Worm (Caenorhabditis elegans) whole organism, L4 larva: ENCODE results near the gene cec-7.

ENCODE experiments used
- D1046.2 ChIP-seq: fragments of 200-800 bp; sonication (Bioruptor generic); IDR thresholded peaks from 2 replicates; pipeline ENCODE4 v1.3.6; 2022; ENCODE audit warnings: missing genetic modification characterization, missing compliant biosample characterization
- R02D3.7 ChIP-seq: fragments of 150-350 bp; sonication (generic microtip); optimal IDR thresholded peaks from 3 replicates; lab custom pipeline; 2014; ENCODE audit warnings: missing biosample characterization, missing genetic modification characterization
- Y48G9A.11 ChIP-seq: fragments of 200-800 bp; sonication (Bioruptor generic); IDR thresholded peaks from 2 replicates; pipeline ENCODE4 v1.3.6; 2022; ENCODE audit warnings: missing genetic modification reagents, missing genetic modification characterization, missing compliant biosample characterization
- Y5F2A.4 ChIP-seq: fragments of 200-800 bp; sonication (Bioruptor generic); optimal IDR thresholded peaks from 2 replicates; lab custom pipeline; 2018; ENCODE audit warnings: mild to moderate bottlenecking, missing genetic modification characterization, missing compliant biosample characterization
- Y75B8A.6 ChIP-seq: fragments of 200-800 bp; sonication (Bioruptor generic); IDR thresholded peaks from 2 replicates; pipeline ENCODE4 v1.3.6; 2022; ENCODE audit warnings: missing genetic modification reagents, missing genetic modification characterization, missing compliant biosample characterization
- arid-1 ChIP-seq: fragments of 200-800 bp; sonication (Bioruptor generic); conservative IDR thresholded peaks from 2 replicates; pipeline ENCODE4 v1.3.6; 2022; ENCODE audit warnings: missing genetic modification reagents, missing genetic modification characterization, missing compliant biosample characterization
- ceh-20 ChIP-seq: fragments of 200-800 bp; sonication (Bioruptor generic); IDR thresholded peaks from 2 replicates; pipeline ENCODE4 v1.3.6; 2022; ENCODE audit warnings: missing genetic modification reagents, missing genetic modification characterization, missing compliant biosample characterization
- ceh-28 ChIP-seq: fragments of 150-350 bp; optimal IDR thresholded peaks from 2 replicates; lab custom pipeline; 2014; ENCODE audit warnings: missing biosample characterization, missing genetic modification reagents, missing genetic modification characterization
- ceh-32 ChIP-seq: sonication (generic microtip); optimal IDR thresholded peaks from 2 replicates; lab custom pipeline; 2016; ENCODE audit warnings: mild to moderate bottlenecking, missing genetic modification characterization, missing compliant biosample characterization; ENCODE audit not compliant: poor library complexity
- ceh-44 ChIP-seq: fragments of 200-800 bp; sonication (Bioruptor generic); IDR thresholded peaks from 2 replicates; pipeline ENCODE4 v1.3.6; 2022; ENCODE audit warnings: missing genetic modification reagents, missing genetic modification characterization, missing compliant biosample characterization
- ceh-62 ChIP-seq: sonication (generic microtip); optimal IDR thresholded peaks from 2 replicates; lab custom pipeline; 2017; ENCODE audit warnings: missing biosample characterization, missing genetic modification characterization
- ceh-82 ChIP-seq: sonication (generic microtip); optimal IDR thresholded peaks from 2 replicates; lab custom pipeline; 2017; ENCODE audit warnings: missing biosample characterization, missing genetic modification characterization
- ctbp-1 ChIP-seq: fragments of 200-800 bp; sonication (Bioruptor generic); IDR thresholded peaks from 2 replicates; pipeline ENCODE4 v1.3.6; 2022; ENCODE audit warnings: missing genetic modification reagents, missing genetic modification characterization, missing compliant biosample characterization
- daf-12 ChIP-seq: fragments of 150-350 bp; optimal IDR thresholded peaks from 2 replicates; lab custom pipeline; 2014; ENCODE audit warnings: missing biosample characterization, missing genetic modification reagents, missing genetic modification characterization
- daf-19 ChIP-seq: fragments of 200-800 bp; sonication (Bioruptor generic); conservative IDR thresholded peaks from 2 replicates; pipeline ENCODE4 v1.3.6; 2022; ENCODE audit warnings: missing genetic modification characterization, missing compliant biosample characterization
- daf-8 ChIP-seq: fragments of 200-800 bp; sonication (Bioruptor generic); IDR thresholded peaks from 2 replicates; pipeline ENCODE4 v1.3.6; 2022; ENCODE audit warnings: missing genetic modification characterization, missing compliant biosample characterization
- dmd-8 ChIP-seq: fragments of 200-800 bp; sonication (Bioruptor generic); IDR thresholded peaks from 2 replicates; pipeline ENCODE4 v1.3.6; 2022; ENCODE audit warnings: missing genetic modification characterization, missing compliant biosample characterization
- dpl-1 ChIP-seq: fragments of 150-350 bp; optimal IDR thresholded peaks from 2 replicates; lab custom pipeline; 2014; ENCODE audit warnings: missing biosample characterization, missing genetic modification reagents, missing genetic modification characterization
- egl-43 ChIP-seq: fragments of 200-800 bp; sonication (Bioruptor generic); IDR thresholded peaks from 2 replicates; pipeline ENCODE4 v1.3.6; 2022; ENCODE audit warnings: missing genetic modification reagents, missing genetic modification characterization, missing compliant biosample characterization
- fos-1 ChIP-seq: fragments of 150-350 bp; optimal IDR thresholded peaks from 2 replicates; lab custom pipeline; 2014; ENCODE audit warnings: missing biosample characterization, missing genetic modification characterization
- hlh-30 ChIP-seq: sonication (generic microtip); optimal IDR thresholded peaks from 2 replicates; lab custom pipeline; 2017; ENCODE audit warnings: antibody characterized with exemption, mild to moderate bottlenecking, missing genetic modification characterization, missing compliant biosample characterization; ENCODE audit not compliant: insufficient read depth
- jun-1 ChIP-seq: fragments of 150-350 bp; optimal IDR thresholded peaks from 2 replicates; lab custom pipeline; 2014; ENCODE audit warnings: missing biosample characterization, missing genetic modification reagents, missing genetic modification characterization
- lim-7 ChIP-seq: fragments of 200-800 bp; sonication (Bioruptor generic); IDR thresholded peaks from 2 replicates; pipeline ENCODE4 v1.3.6; 2022; ENCODE audit warnings: missing genetic modification characterization, missing compliant biosample characterization
- lin-13 ChIP-seq: fragments of 150-350 bp; optimal IDR thresholded peaks from 2 replicates; lab custom pipeline; 2014; ENCODE audit warnings: missing biosample characterization, missing genetic modification reagents, missing genetic modification characterization
- lin-29 ChIP-seq: fragments of 200-800 bp; sonication (Bioruptor generic); IDR thresholded peaks from 2 replicates; pipeline ENCODE4 v1.3.6; 2022; ENCODE audit warnings: missing genetic modification reagents, missing genetic modification characterization, missing compliant biosample characterization
- lin-39 ChIP-seq: fragments of 150-350 bp; optimal IDR thresholded peaks from 2 replicates; lab custom pipeline; 2014; ENCODE audit warnings: missing biosample characterization, missing genetic modification reagents, missing genetic modification characterization
- lir-3 ChIP-seq: sonication (generic microtip); optimal IDR thresholded peaks from 2 replicates; lab custom pipeline; 2016; ENCODE audit warnings: mild to moderate bottlenecking, missing genetic modification characterization, missing compliant biosample characterization
- madf-9 ChIP-seq: fragments of 200-800 bp; sonication (Bioruptor generic); conservative IDR thresholded peaks from 2 replicates; pipeline ENCODE4 v1.3.6; 2022; ENCODE audit warnings: missing genetic modification reagents, missing genetic modification characterization, missing compliant biosample characterization
- mdl-1 ChIP-seq, 2 experiments: fragments of 150-350 bp in 1 of 2; sonication (generic microtip) in 1 of 2; optimal IDR thresholded peaks; 2 replicates each; lab custom pipeline; 2014 to 2017; ENCODE audit warnings: missing biosample characterization in 2 of 2, missing genetic modification characterization in 2 of 2
- mep-1 ChIP-seq: fragments of 150-350 bp; sonication (generic microtip); optimal IDR thresholded peaks from 3 replicates; lab custom pipeline; 2014; ENCODE audit warnings: missing biosample characterization, missing genetic modification characterization
- mes-2 ChIP-seq: sonication (generic microtip); optimal IDR thresholded peaks from 2 replicates; lab custom pipeline; 2016; ENCODE audit warnings: missing genotype, mild to moderate bottlenecking, missing genetic modification characterization, missing compliant biosample characterization; ENCODE audit not compliant: poor library complexity, severe bottlenecking
- mxl-2 ChIP-seq: fragments of 200-800 bp; sonication (Bioruptor generic); conservative IDR thresholded peaks from 2 replicates; pipeline ENCODE4 v1.3.6; 2022; ENCODE audit warnings: missing genetic modification reagents, missing genetic modification characterization, missing compliant biosample characterization
- nhr-10 ChIP-seq: fragments of 150-350 bp; optimal IDR thresholded peaks from 2 replicates; lab custom pipeline; 2014; ENCODE audit warnings: missing biosample characterization, missing genetic modification characterization
- nhr-102 ChIP-seq: sonication (generic microtip); optimal IDR thresholded peaks from 2 replicates; lab custom pipeline; 2016; ENCODE audit warnings: mild to moderate bottlenecking, missing genetic modification characterization, moderate library complexity, missing compliant biosample characterization
- nhr-11 ChIP-seq: fragments of 150-350 bp; optimal IDR thresholded peaks from 2 replicates; lab custom pipeline; 2014; ENCODE audit warnings: missing biosample characterization, missing genetic modification characterization
- nhr-25 ChIP-seq: sonication (generic microtip); optimal IDR thresholded peaks from 2 replicates; lab custom pipeline; 2017; ENCODE audit warnings: missing genetic modification characterization, mild to moderate bottlenecking, missing compliant biosample characterization, antibody characterized with exemption, moderate library complexity, borderline replicate concordance; ENCODE audit not compliant: insufficient read depth
- nhr-28 ChIP-seq: fragments of 150-350 bp; optimal IDR thresholded peaks from 2 replicates; lab custom pipeline; 2014; ENCODE audit warnings: missing biosample characterization, missing genetic modification characterization
- nhr-41 ChIP-seq: fragments of 200-800 bp; sonication (Bioruptor generic); IDR thresholded peaks from 2 replicates; pipeline ENCODE4 v1.3.6; 2022; ENCODE audit warnings: missing genetic modification reagents, missing genetic modification characterization, missing compliant biosample characterization
- nhr-42 ChIP-seq: fragments of 200-800 bp; sonication (Bioruptor generic); IDR thresholded peaks from 2 replicates; pipeline ENCODE4 v1.3.6; 2022; ENCODE audit warnings: missing genetic modification characterization, missing compliant biosample characterization
- nhr-6 ChIP-seq: fragments of 150-350 bp; optimal IDR thresholded peaks from 2 replicates; lab custom pipeline; 2014; ENCODE audit warnings: missing biosample characterization, missing genetic modification characterization
- nhr-76 ChIP-seq: fragments of 150-350 bp; optimal IDR thresholded peaks from 2 replicates; lab custom pipeline; 2014; ENCODE audit warnings: missing biosample characterization, missing genetic modification characterization
- saeg-2 ChIP-seq: fragments of 200-800 bp; sonication (Bioruptor generic); IDR thresholded peaks from 2 replicates; pipeline ENCODE4 v1.3.6; 2022; ENCODE audit warnings: missing genetic modification reagents, missing genetic modification characterization, missing compliant biosample characterization
- set-16 ChIP-seq: fragments of 200-800 bp; sonication (Bioruptor generic); IDR thresholded peaks from 2 replicates; pipeline ENCODE4 v1.3.6; 2022; ENCODE audit warnings: missing genetic modification reagents, missing genetic modification characterization, missing compliant biosample characterization
- skn-1 ChIP-seq: fragments of 150-350 bp; optimal IDR thresholded peaks from 2 replicates; lab custom pipeline; 2014; ENCODE audit warnings: missing biosample characterization, missing genetic modification characterization
- spr-1 ChIP-seq: sonication (generic microtip); optimal IDR thresholded peaks from 2 replicates; lab custom pipeline; 2016; ENCODE audit warnings: mild to moderate bottlenecking, missing genetic modification characterization, missing compliant biosample characterization
- spr-3 ChIP-seq: fragments of 200-800 bp; sonication (Bioruptor generic); optimal IDR thresholded peaks from 2 replicates; lab custom pipeline; 2018; ENCODE audit warnings: mild to moderate bottlenecking, missing genetic modification characterization, missing compliant biosample characterization
- unc-130 ChIP-seq: sonication (generic microtip); optimal IDR thresholded peaks from 2 replicates; lab custom pipeline; 2016; ENCODE audit warnings: missing genetic modification reagents, missing genetic modification characterization, missing compliant biosample characterization
- unc-39 ChIP-seq: sonication (generic microtip); optimal IDR thresholded peaks from 2 replicates; lab custom pipeline; 2017; ENCODE audit warnings: missing biosample characterization, missing genetic modification characterization
- vab-7 ChIP-seq: fragments of 200-800 bp; sonication (Bioruptor generic); IDR thresholded peaks from 2 replicates; pipeline ENCODE4 v1.3.6; 2022; ENCODE audit warnings: missing genetic modification reagents, missing genetic modification characterization, missing compliant biosample characterization
- zag-1 ChIP-seq: fragments of 150-350 bp; optimal IDR thresholded peaks from 2 replicates; lab custom pipeline; 2014; ENCODE audit warnings: missing biosample characterization, missing genetic modification characterization
- zfp-2 ChIP-seq: sonication (generic microtip); optimal IDR thresholded peaks from 2 replicates; lab custom pipeline; 2016; ENCODE audit warnings: mild to moderate bottlenecking, missing genetic modification characterization, missing compliant biosample characterization
- zfp-3 ChIP-seq: fragments of 200-800 bp; sonication (Bioruptor generic); conservative IDR thresholded peaks from 2 replicates; pipeline ENCODE4 v1.3.6; 2022; ENCODE audit warnings: missing genetic modification reagents, missing genetic modification characterization, missing compliant biosample characterization
- ztf-7 ChIP-seq: fragments of 150-350 bp; optimal IDR thresholded peaks from 2 replicates; lab custom pipeline; 2014; ENCODE audit warnings: missing biosample characterization, missing genetic modification characterization

cec-7 gene

DNA sequence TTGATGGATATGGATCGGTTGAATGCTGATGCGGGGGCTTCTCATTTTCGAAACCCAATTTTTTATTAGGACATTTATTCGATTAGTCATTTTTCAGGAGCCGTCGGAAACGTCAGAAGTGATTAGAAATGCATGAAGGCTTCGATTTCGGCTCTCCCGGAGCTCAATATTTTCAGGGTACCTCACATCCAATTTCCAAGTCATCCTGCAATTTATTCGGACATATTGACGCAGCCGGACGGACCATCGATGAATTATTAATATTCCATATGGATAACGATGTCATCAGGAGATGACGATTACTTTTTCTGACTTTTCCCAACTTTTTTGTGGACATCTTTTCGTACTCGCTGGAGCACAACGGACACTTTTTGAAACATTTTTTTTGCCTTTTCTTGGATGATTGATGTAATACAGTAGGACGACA is 29.2 kb upstream of the cec-7 start (continued):
- TF ChIP-seq madf-9 (no peak), D1046.2 (no peak), nhr-102 (tag; lab: Kevin White, UChicago) (peak; percentile 78), lin-29 (GFP tag; lab: Robert Waterston, UW) (no peak), dmd-8 (GFP tag; lab: Robert Waterston, UW) (no peak), Y48G9A.11 (GFP tag; lab: Robert Waterston, UW) (no peak), nhr-28 (tag; lab: Kevin White, UChicago) (no peak), unc-130 (no peak), ztf-7 (tag; lab: Kevin White, UChicago) (no peak), ceh-82 (tag; lab: Kevin White, UChicago) (no peak), zag-1 (tag; lab: Kevin White, UChicago) (no peak), vab-7 (no peak), daf-19 (GFP tag; lab: Robert Waterston, UW) (no peak), saeg-2 (GFP tag; lab: Robert Waterston, UW) (no peak), fos-1 (tag; lab: Kevin White, UChicago) (no peak), mxl-2 (no peak), nhr-76 (tag; lab: Kevin White, UChicago) (no peak), jun-1 (tag; lab: Kevin White, UChicago) (no peak), ceh-28 (tag; lab: Kevin White, UChicago) (no peak), mes-2 (tag; lab: Kevin White, UChicago) (peak; percentile 1), mdl-1 (tag; optimal IDR thresholded peaks at IDR 0.05; lab: Kevin White, UChicago) (no peak), mep-1 (tag; lab: Kevin White, UChicago) (peak; percentile 64), Y5F2A.4 (GFP tag; lab: Kevin White, UChicago) (peak; percentile 20), ceh-20 (GFP tag; lab: Robert Waterston, UW) (no peak), nhr-10 (no peak), nhr-6 (tag; lab: Kevin White, UChicago) (no peak), ctbp-1 (0 out of 2 replicates have a peak, but pooled peaks have one; percentile 34), R02D3.7 (tag; lab: Kevin White, UChicago) (no peak), ceh-44 (GFP tag; lab: Robert Waterston, UW) (no peak), spr-1 (tag; lab: Kevin White, UChicago) (peak; percentile 64), nhr-41 (no peak), ceh-62 (tag; lab: Kevin White, UChicago) (no peak), arid-1 (GFP tag; lab: Robert Waterston, UW) (peak; percentile 69), daf-8 (GFP tag; lab: Robert Waterston, UW) (no peak), nhr-25 (tag; lab: Kevin White, UChicago) (no peak), hlh-30 (no peak), skn-1 (tag; lab: Kevin White, UChicago) (no peak), daf-12 (tag; lab: Kevin White, UChicago) (no peak), dpl-1 (no peak), unc-39 (tag; lab: Kevin White, UChicago) (no peak), nhr-11 (tag; lab: Kevin White, UChicago) (no peak), ceh-32 (tag; lab: Kevin White, UChicago) (no peak), Y75B8A.6 (GFP tag; lab: Robert Waterston, UW) (no peak), set-16 (GFP tag; lab: Robert Waterston, UW) (no peak), spr-3 (no peak), egl-43 (GFP tag; lab: Robert Waterston, UW) (no peak; the same call in 1 of the 2 replicates), lim-7 (GFP tag; lab: Robert Waterston, UW) (no peak), nhr-42 (GFP tag; lab: Robert Waterston, UW) (no peak), lir-3 (tag; lab: Kevin White, UChicago) (no peak), lin-13 (GFP tag; lab: Kevin White, UChicago) (no peak), lin-39 (tag; lab: Kevin White, UChicago) (no peak), zfp-2 (tag; lab: Kevin White, UChicago) (no peak), zfp-3 (GFP tag; lab: Robert Waterston, UW) (no peak; the same call in 1 of the 2 replicates)
